Worm (Caenorhabditis elegans) whole organism, late embryonic: ENCODE results near the gene Y45F3A.4.

ENCODE experiments used
- C08G9.2 ChIP-seq: sonication (generic microtip); optimal IDR thresholded peaks from 2 replicates; lab custom pipeline; 2016; ENCODE audit warnings: mild to moderate bottlenecking, missing genetic modification characterization, moderate library complexity, missing compliant biosample characterization
- C38D4.7 ChIP-seq: fragments of 200-800 bp; sonication (Bioruptor generic); optimal IDR thresholded peaks from 2 replicates; lab custom pipeline; 2018; ENCODE audit warnings: mild to moderate bottlenecking, missing genetic modification characterization, moderate library complexity, missing compliant biosample characterization
- K02D7.2 ChIP-seq: sonication (generic microtip); optimal IDR thresholded peaks from 2 replicates; lab custom pipeline; 2017; ENCODE audit warnings: mild to moderate bottlenecking, missing genetic modification characterization, missing compliant biosample characterization
- K09A11.1 ChIP-seq: sonication (generic microtip); optimal IDR thresholded peaks from 2 replicates; lab custom pipeline; 2017; ENCODE audit warnings: antibody characterized with exemption, mild to moderate bottlenecking, missing genetic modification characterization, missing compliant biosample characterization; ENCODE audit not compliant: insufficient read depth
- ama-1 ChIP-seq: fragments of 150-350 bp; optimal IDR thresholded peaks from 2 replicates; lab custom pipeline; 2014
- ceh-18 ChIP-seq: sonication (generic microtip); optimal IDR thresholded peaks from 2 replicates; lab custom pipeline; 2016; ENCODE audit warnings: missing genetic modification characterization, missing compliant biosample characterization
- ceh-19 ChIP-seq: fragments of 200-800 bp; sonication (Bioruptor generic); optimal IDR thresholded peaks from 2 replicates; lab custom pipeline; 2018; ENCODE audit warnings: mild to moderate bottlenecking, missing genetic modification characterization, missing compliant biosample characterization
- ceh-2 ChIP-seq: sonication (generic microtip); optimal IDR thresholded peaks from 2 replicates; lab custom pipeline; 2016; ENCODE audit warnings: missing genotype, missing genetic modification characterization, missing compliant biosample characterization
- ceh-22 ChIP-seq: sonication (generic microtip); optimal IDR thresholded peaks from 2 replicates; lab custom pipeline; 2017; ENCODE audit warnings: missing biosample characterization, missing genetic modification characterization
- ceh-31 ChIP-seq: sonication (generic microtip); optimal IDR thresholded peaks from 2 replicates; lab custom pipeline; 2016; ENCODE audit warnings: missing genetic modification characterization, missing compliant biosample characterization
- ceh-9 ChIP-seq: sonication (generic microtip); optimal IDR thresholded peaks from 2 replicates; lab custom pipeline; 2016; ENCODE audit warnings: mild to moderate bottlenecking, missing genetic modification characterization, inconsistent platforms, missing compliant biosample characterization
- che-1 ChIP-seq: sonication (generic microtip); optimal IDR thresholded peaks from 2 replicates; lab custom pipeline; 2016; ENCODE audit warnings: mild to moderate bottlenecking, missing genetic modification characterization, missing compliant biosample characterization
- dmd-4 ChIP-seq: sonication (generic microtip); optimal IDR thresholded peaks from 2 replicates; lab custom pipeline; 2016; ENCODE audit warnings: borderline replicate concordance, missing genetic modification characterization, missing compliant biosample characterization
- elt-2 ChIP-seq: sonication (generic microtip); optimal IDR thresholded peaks from 2 replicates; lab custom pipeline; 2016; ENCODE audit warnings: missing genetic modification reagents, missing genetic modification characterization, missing compliant biosample characterization
- fax-1 ChIP-seq: sonication (generic microtip); optimal IDR thresholded peaks from 2 replicates; lab custom pipeline; 2016; ENCODE audit warnings: missing genotype, missing genetic modification characterization, missing compliant biosample characterization
- gmeb-2 ChIP-seq: sonication (generic microtip); optimal IDR thresholded peaks from 2 replicates; lab custom pipeline; 2016; ENCODE audit warnings: missing genetic modification characterization, inconsistent platforms, missing compliant biosample characterization
- hlh-13 ChIP-seq: fragments of 200-800 bp; sonication (Bioruptor generic); optimal IDR thresholded peaks from 2 replicates; lab custom pipeline; 2018; ENCODE audit warnings: mild to moderate bottlenecking, missing genetic modification characterization, missing compliant biosample characterization
- hlh-15 ChIP-seq: sonication (generic microtip); optimal IDR thresholded peaks from 2 replicates; lab custom pipeline; 2016; ENCODE audit warnings: missing genetic modification characterization, missing compliant biosample characterization
- hlh-6 ChIP-seq: sonication (generic microtip); optimal IDR thresholded peaks from 2 replicates; lab custom pipeline; 2016; ENCODE audit warnings: missing genotype, missing genetic modification characterization, missing compliant biosample characterization
- hlh-8 ChIP-seq: sonication (generic microtip); optimal IDR thresholded peaks from 2 replicates; lab custom pipeline; 2016; ENCODE audit warnings: missing genotype, missing genetic modification characterization, missing compliant biosample characterization
- lim-6 ChIP-seq: sonication (generic microtip); optimal IDR thresholded peaks from 2 replicates; lab custom pipeline; 2016; ENCODE audit warnings: missing genetic modification characterization, missing compliant biosample characterization
- nfya-1 ChIP-seq: sonication (generic microtip); optimal IDR thresholded peaks from 2 replicates; lab custom pipeline; 2017; ENCODE audit warnings: missing genetic modification characterization, mild to moderate bottlenecking, missing compliant biosample characterization, antibody characterized with exemption, moderate library complexity
- nhr-11 ChIP-seq: fragments of 150-350 bp; optimal IDR thresholded peaks from 2 replicates; lab custom pipeline; 2014; ENCODE audit warnings: missing biosample characterization, missing genetic modification characterization
- nhr-232 ChIP-seq: sonication (generic microtip); optimal IDR thresholded peaks from 2 replicates; lab custom pipeline; 2016; ENCODE audit warnings: missing genetic modification characterization, missing compliant biosample characterization
- pat-9 ChIP-seq: fragments of 200-800 bp; sonication (Bioruptor generic); optimal IDR thresholded peaks from 2 replicates; lab custom pipeline; 2018; ENCODE audit warnings: mild to moderate bottlenecking, missing genetic modification characterization, moderate library complexity, missing compliant biosample characterization
- pax-1 ChIP-seq: fragments of 150-350 bp; optimal IDR thresholded peaks from 2 replicates; lab custom pipeline; 2014; ENCODE audit warnings: missing biosample characterization, missing genetic modification characterization
- pha-2 ChIP-seq: sonication (generic microtip); optimal IDR thresholded peaks from 2 replicates; lab custom pipeline; 2017; ENCODE audit warnings: mild to moderate bottlenecking, missing genetic modification characterization, missing compliant biosample characterization
- pqm-1 ChIP-seq: sonication (generic microtip); optimal IDR thresholded peaks from 2 replicates; lab custom pipeline; 2016; ENCODE audit warnings: missing genetic modification characterization, missing compliant biosample characterization
- pros-1 ChIP-seq: fragments of 150-350 bp; optimal IDR thresholded peaks from 2 replicates; lab custom pipeline; 2014; ENCODE audit warnings: missing biosample characterization, missing genetic modification reagents, missing genetic modification characterization
- ref-2 ChIP-seq: sonication (generic microtip); optimal IDR thresholded peaks from 2 replicates; lab custom pipeline; 2016; ENCODE audit warnings: missing genetic modification characterization, missing compliant biosample characterization
- rnt-1 ChIP-seq: sonication (generic microtip); optimal IDR thresholded peaks from 2 replicates; lab custom pipeline; 2016; ENCODE audit warnings: missing genetic modification characterization, missing compliant biosample characterization
- sdc-2 ChIP-seq: sonication (generic microtip); optimal IDR thresholded peaks from 2 replicates; lab custom pipeline; 2016; ENCODE audit warnings: missing genotype, missing genetic modification characterization, missing compliant biosample characterization
- syd-9 ChIP-seq: sonication (generic microtip); optimal IDR thresholded peaks from 2 replicates; lab custom pipeline; 2016; ENCODE audit warnings: mild to moderate bottlenecking, missing genetic modification characterization, moderate library complexity, missing compliant biosample characterization
- tbx-7 ChIP-seq: sonication (generic microtip); optimal IDR thresholded peaks from 2 replicates; lab custom pipeline; 2016; ENCODE audit warnings: missing genotype, missing genetic modification characterization, missing compliant biosample characterization
- ttx-3 ChIP-seq: sonication (generic microtip); optimal IDR thresholded peaks from 2 replicates; lab custom pipeline; 2016; ENCODE audit warnings: missing genetic modification reagents, missing genetic modification characterization, missing compliant biosample characterization
- unc-55 ChIP-seq: sonication (generic microtip); optimal IDR thresholded peaks from 2 replicates; lab custom pipeline; 2017; ENCODE audit warnings: missing biosample characterization, missing genetic modification reagents, missing genetic modification characterization
- unc-86 ChIP-seq: sonication (generic microtip); optimal IDR thresholded peaks from 2 replicates; lab custom pipeline; 2016; ENCODE audit warnings: missing genetic modification characterization, missing compliant biosample characterization
- zip-5 ChIP-seq: sonication (generic microtip); optimal IDR thresholded peaks from 2 replicates; lab custom pipeline; 2016; ENCODE audit warnings: missing genetic modification characterization, missing compliant biosample characterization
- ztf-16 ChIP-seq: sonication (generic microtip); optimal IDR thresholded peaks from 2 replicates; lab custom pipeline; 2017; ENCODE audit warnings: missing genetic modification characterization, missing compliant biosample characterization

Gene Y45F3A.4

ce11 chrIII:10534191-10534590 lies 41.0 kb downstream of the Y45F3A.4 start:
- TF ChIP-seq elt-2 (tag; lab: Kevin White, UChicago) (peak; percentile 57), C08G9.2 (tag; lab: Kevin White, UChicago) (no peak)

- TF ChIP-seq C38D4.7 (GFP tag; lab: Kevin White, UChicago) = no peak
- no peak for TF ChIP-seq ttx-3 (tag; lab: Kevin White, UChicago)
- no peak for TF ChIP-seq ceh-22 (tag; lab: Kevin White, UChicago)
- no peak for TF ChIP-seq nhr-11 (tag; lab: Kevin White, UChicago)
- TF ChIP-seq sdc-2 (tag; lab: Kevin White, UChicago) = no peak
- TF ChIP-seq elt-2 (tag; lab: Kevin White, UChicago) = peak; percentile 74
- no peak for TF ChIP-seq K02D7.2 (tag; lab: Kevin White, UChicago)
- TF ChIP-seq ceh-2 (tag; lab: Kevin White, UChicago) = no peak
- TF ChIP-seq unc-55 = peak; percentile 17
- no peak for TF ChIP-seq gmeb-2 (tag; lab: Kevin White, UChicago)
Observed at ce11 chrIII:10533310-10533709, 41.9 kb downstream of the Y45F3A.4 start.

ce11 chrIII:10527446-10527845 lies 47.8 kb downstream of the Y45F3A.4 start:
- TF ChIP-seq fax-1 (tag; lab: Kevin White, UChicago) (no peak), pros-1 (tag; lab: Kevin White, UChicago) (no peak), che-1 (tag; lab: Kevin White, UChicago) (no peak), pat-9 (tag; lab: Kevin White, UChicago) (no peak), ceh-31 (no peak), lim-6 (no peak), unc-55 (no peak), ref-2 (no peak), hlh-6 (tag; lab: Kevin White, UChicago) (no peak), pqm-1 (no peak), nfya-1 (tag; lab: Kevin White, UChicago) (no peak), zip-5 (no peak), nhr-11 (tag; lab: Kevin White, UChicago) (no peak), tbx-7 (tag; lab: Kevin White, UChicago) (no peak), hlh-8 (no peak), pax-1 (tag; lab: Kevin White, UChicago) (no peak), dmd-4 (tag; lab: Kevin White, UChicago) (no peak), elt-2 (tag; lab: Kevin White, UChicago) (no peak), ceh-9 (tag; lab: Kevin White, UChicago) (no peak)

ce11 chrIII:10525927-10526326 lies 49.3 kb downstream of the Y45F3A.4 start:
- TF ChIP-seq unc-55 = peak; percentile 79
- TF ChIP-seq ama-1 (lab: Kevin White, UChicago) = no peak
- TF ChIP-seq hlh-15 = no peak
- peak; percentile 41 for TF ChIP-seq rnt-1 (tag; lab: Kevin White, UChicago)
- TF ChIP-seq syd-9 = no peak
- no peak for TF ChIP-seq unc-86 (tag; lab: Kevin White, UChicago)
- TF ChIP-seq hlh-6 (tag; lab: Kevin White, UChicago) = no peak
- TF ChIP-seq ceh-19 = no peak
- no peak for TF ChIP-seq nhr-232
- no peak for TF ChIP-seq ztf-16
- no peak for TF ChIP-seq tbx-7 (tag; lab: Kevin White, UChicago)
- peak; percentile 73 for TF ChIP-seq ceh-18
- TF ChIP-seq hlh-13 (GFP tag; lab: Kevin White, UChicago) = no peak
- TF ChIP-seq zip-5 = no peak
- TF ChIP-seq K09A11.1 (tag; lab: Kevin White, UChicago) = no peak
- TF ChIP-seq pha-2 (tag; lab: Kevin White, UChicago) = no peak
